Worm (Caenorhabditis elegans) whole organism, late embryonic: ENCODE data around the gene C17E7.13.

Experiments
- C08G9.2 ChIP-seq: sonication (generic microtip); optimal IDR thresholded peaks from 2 replicates; lab custom pipeline; 2016; ENCODE audit warnings: mild to moderate bottlenecking, missing genetic modification characterization, moderate library complexity, missing compliant biosample characterization
- Y22D7AL.16 ChIP-seq: sonication (generic microtip); optimal IDR thresholded peaks from 2 replicates; lab custom pipeline; 2016; ENCODE audit warnings: missing genetic modification characterization, missing compliant biosample characterization
- ahr-1 ChIP-seq: sonication (generic microtip); optimal IDR thresholded peaks from 2 replicates; lab custom pipeline; 2016; ENCODE audit warnings: missing genetic modification characterization, missing compliant biosample characterization
- ceh-14 ChIP-seq: sonication (generic microtip); optimal IDR thresholded peaks from 2 replicates; lab custom pipeline; 2016; ENCODE audit warnings: missing genotype, missing genetic modification characterization, missing compliant biosample characterization
- ceh-18 ChIP-seq: sonication (generic microtip); optimal IDR thresholded peaks from 2 replicates; lab custom pipeline; 2016; ENCODE audit warnings: missing genetic modification characterization, missing compliant biosample characterization
- ceh-19 ChIP-seq: fragments of 200-800 bp; sonication (Bioruptor generic); optimal IDR thresholded peaks from 2 replicates; lab custom pipeline; 2018; ENCODE audit warnings: mild to moderate bottlenecking, missing genetic modification characterization, missing compliant biosample characterization
- ceh-22 ChIP-seq: sonication (generic microtip); optimal IDR thresholded peaks from 2 replicates; lab custom pipeline; 2017; ENCODE audit warnings: missing biosample characterization, missing genetic modification characterization
- ceh-24 ChIP-seq: sonication (generic microtip); optimal IDR thresholded peaks from 2 replicates; lab custom pipeline; 2016; ENCODE audit warnings: mild to moderate bottlenecking, missing genetic modification characterization, missing compliant biosample characterization
- ceh-31 ChIP-seq: sonication (generic microtip); optimal IDR thresholded peaks from 2 replicates; lab custom pipeline; 2016; ENCODE audit warnings: missing genetic modification characterization, missing compliant biosample characterization
- ceh-34 ChIP-seq: sonication (generic microtip); optimal IDR thresholded peaks from 2 replicates; lab custom pipeline; 2016; ENCODE audit warnings: mild to moderate bottlenecking, missing genetic modification characterization, missing compliant biosample characterization
- ceh-45 ChIP-seq: fragments of 200-800 bp; sonication (Bioruptor generic); IDR thresholded peaks from 2 replicates; pipeline ENCODE4 v1.3.6; 2022; ENCODE audit warnings: missing genetic modification reagents, missing genetic modification characterization, missing compliant biosample characterization
- dve-1 ChIP-seq: sonication (generic microtip); optimal IDR thresholded peaks from 2 replicates; lab custom pipeline; 2017; ENCODE audit warnings: antibody characterized with exemption, mild to moderate bottlenecking, missing genetic modification characterization, missing compliant biosample characterization
- elt-2 ChIP-seq: sonication (generic microtip); optimal IDR thresholded peaks from 2 replicates; lab custom pipeline; 2016; ENCODE audit warnings: missing genetic modification reagents, missing genetic modification characterization, missing compliant biosample characterization
- elt-4 ChIP-seq: sonication (generic microtip); optimal IDR thresholded peaks from 2 replicates; lab custom pipeline; 2016; ENCODE audit warnings: missing genetic modification characterization, missing compliant biosample characterization
- ets-4 ChIP-seq: sonication (generic microtip); optimal IDR thresholded peaks from 2 replicates; lab custom pipeline; 2016; ENCODE audit warnings: missing genetic modification characterization, missing compliant biosample characterization
- hlh-30 ChIP-seq: sonication (generic microtip); optimal IDR thresholded peaks from 2 replicates; lab custom pipeline; 2017; ENCODE audit warnings: antibody characterized with exemption, missing genetic modification characterization, missing compliant biosample characterization; ENCODE audit not compliant: insufficient read depth
- hlh-8 ChIP-seq: sonication (generic microtip); optimal IDR thresholded peaks from 2 replicates; lab custom pipeline; 2016; ENCODE audit warnings: missing genotype, missing genetic modification characterization, missing compliant biosample characterization
- lim-6 ChIP-seq: sonication (generic microtip); optimal IDR thresholded peaks from 2 replicates; lab custom pipeline; 2016; ENCODE audit warnings: missing genetic modification characterization, missing compliant biosample characterization
- mec-3 ChIP-seq: sonication (generic microtip); optimal IDR thresholded peaks from 2 replicates; lab custom pipeline; 2016; ENCODE audit warnings: borderline replicate concordance, missing genetic modification characterization, missing compliant biosample characterization
- nfya-1 ChIP-seq: sonication (generic microtip); optimal IDR thresholded peaks from 2 replicates; lab custom pipeline; 2017; ENCODE audit warnings: missing genetic modification characterization, mild to moderate bottlenecking, missing compliant biosample characterization, antibody characterized with exemption, moderate library complexity
- nhr-11 ChIP-seq: fragments of 150-350 bp; optimal IDR thresholded peaks from 2 replicates; lab custom pipeline; 2014; ENCODE audit warnings: missing biosample characterization, missing genetic modification characterization
- nhr-232 ChIP-seq: sonication (generic microtip); optimal IDR thresholded peaks from 2 replicates; lab custom pipeline; 2016; ENCODE audit warnings: missing genetic modification characterization, missing compliant biosample characterization
- npax-4 ChIP-seq: sonication (generic microtip); optimal IDR thresholded peaks from 2 replicates; lab custom pipeline; 2016; ENCODE audit warnings: missing genetic modification characterization, missing compliant biosample characterization
- pag-3 ChIP-seq: sonication (generic microtip); optimal IDR thresholded peaks from 2 replicates; lab custom pipeline; 2016; ENCODE audit warnings: missing compliant biosample characterization, missing genetic modification characterization, borderline replicate concordance
- pat-9 ChIP-seq: fragments of 200-800 bp; sonication (Bioruptor generic); optimal IDR thresholded peaks from 2 replicates; lab custom pipeline; 2018; ENCODE audit warnings: mild to moderate bottlenecking, missing genetic modification characterization, moderate library complexity, missing compliant biosample characterization
- pha-4 ChIP-seq: fragments of 150-350 bp; optimal IDR thresholded peaks from 2 replicates; lab custom pipeline; 2018; ENCODE audit warnings: missing biosample characterization, missing genetic modification reagents, missing genetic modification characterization
- pqm-1 ChIP-seq: sonication (generic microtip); optimal IDR thresholded peaks from 2 replicates; lab custom pipeline; 2016; ENCODE audit warnings: missing genetic modification characterization, missing compliant biosample characterization
- rnt-1 ChIP-seq: sonication (generic microtip); optimal IDR thresholded peaks from 2 replicates; lab custom pipeline; 2016; ENCODE audit warnings: missing genetic modification characterization, missing compliant biosample characterization
- sdc-2 ChIP-seq: sonication (generic microtip); optimal IDR thresholded peaks from 2 replicates; lab custom pipeline; 2016; ENCODE audit warnings: missing genotype, missing genetic modification characterization, missing compliant biosample characterization
- sox-2 ChIP-seq: fragments of 200-800 bp; sonication (Bioruptor generic); IDR thresholded peaks from 2 replicates; pipeline ENCODE4 v1.3.6; 2022; ENCODE audit warnings: missing genetic modification reagents, missing genetic modification characterization, missing compliant biosample characterization
- tbx-2 ChIP-seq: sonication (generic microtip); optimal IDR thresholded peaks from 2 replicates; lab custom pipeline; 2016; ENCODE audit warnings: missing genetic modification characterization, missing compliant biosample characterization
- ttx-3 ChIP-seq: sonication (generic microtip); optimal IDR thresholded peaks from 2 replicates; lab custom pipeline; 2016; ENCODE audit warnings: missing genetic modification reagents, missing genetic modification characterization, missing compliant biosample characterization
- unc-42 ChIP-seq: sonication (generic microtip); optimal IDR thresholded peaks from 2 replicates; lab custom pipeline; 2016; ENCODE audit warnings: missing genotype, missing genetic modification characterization, missing compliant biosample characterization
- unc-55 ChIP-seq: sonication (generic microtip); optimal IDR thresholded peaks from 2 replicates; lab custom pipeline; 2017; ENCODE audit warnings: missing biosample characterization, missing genetic modification reagents, missing genetic modification characterization

The C17E7.13 gene

DNA sequence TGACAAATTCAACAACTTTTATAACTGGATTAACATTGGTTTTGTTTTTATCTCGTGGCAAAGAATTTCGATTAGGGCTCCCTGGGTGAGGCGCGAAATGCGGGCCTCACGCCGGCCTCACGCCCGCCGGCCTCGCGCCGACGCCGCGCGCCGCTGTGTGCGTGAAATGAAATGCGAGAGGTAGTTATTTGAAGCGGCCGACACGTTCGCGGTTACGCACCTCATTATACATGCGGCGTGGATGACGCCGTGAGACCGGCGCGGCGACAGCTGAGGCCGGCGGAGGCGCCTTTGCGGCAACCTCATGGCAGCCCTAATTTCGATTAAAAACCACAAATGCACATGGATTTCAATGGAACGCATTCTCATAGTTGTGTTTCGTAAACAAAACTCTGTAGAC, 38.4 kb upstream of the C17E7.13 start:
- no peak for TF ChIP-seq npax-4 (tag; lab: Kevin White, UChicago)
- TF ChIP-seq lim-6 (tag; lab: Kevin White, UChicago): no peak
- TF ChIP-seq unc-42 (tag; lab: Kevin White, UChicago): no peak
- no peak for TF ChIP-seq elt-2 (tag; lab: Kevin White, UChicago)
- TF ChIP-seq nhr-232 (tag; lab: Kevin White, UChicago): no peak
- no peak for TF ChIP-seq ttx-3
- no peak for TF ChIP-seq mec-3

DNA sequence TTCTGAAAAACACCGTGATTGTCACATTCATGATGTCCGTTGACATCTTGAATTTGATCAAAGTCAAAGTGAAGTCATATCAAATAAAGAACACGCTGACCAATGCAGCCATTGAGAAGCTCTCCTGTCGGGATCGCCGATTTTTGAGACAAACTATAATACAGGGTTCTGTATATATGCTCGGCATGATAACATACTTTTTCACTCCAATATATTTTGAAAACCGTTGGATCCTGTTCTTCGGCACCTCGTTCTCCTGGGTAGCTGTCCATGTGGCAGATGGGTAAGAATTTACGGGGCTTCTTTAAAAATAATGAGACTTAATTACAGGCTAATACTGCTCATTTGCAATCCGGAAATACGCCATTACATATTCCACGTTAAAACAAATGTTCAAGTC, 33.5 kb upstream of the C17E7.13 start:
- no peak for TF ChIP-seq Y22D7AL.16 (tag; lab: Kevin White, UChicago)
- TF ChIP-seq elt-4 (tag; lab: Kevin White, UChicago): no peak
- no peak for TF ChIP-seq ttx-3
- TF ChIP-seq dve-1 (tag; lab: Kevin White, UChicago): no peak
- TF ChIP-seq, all 69 proteins: peak for 0

ce11 chrV:3921635-3922034, 32.5 kb upstream of the C17E7.13 start, which contains the start of gene srx-65:
Gene srx-65, plus strand, starts transcription at chrV:3921935.
- TF ChIP-seq ceh-24 (tag; lab: Kevin White, UChicago) (no peak), hlh-8 (no peak), ceh-14 (no peak), nfya-1 (tag; lab: Kevin White, UChicago) (no peak), nhr-11 (tag; lab: Kevin White, UChicago) (no peak), ceh-18 (tag; lab: Kevin White, UChicago) (no peak), hlh-30 (tag; lab: Kevin White, UChicago) (no peak)

DNA sequence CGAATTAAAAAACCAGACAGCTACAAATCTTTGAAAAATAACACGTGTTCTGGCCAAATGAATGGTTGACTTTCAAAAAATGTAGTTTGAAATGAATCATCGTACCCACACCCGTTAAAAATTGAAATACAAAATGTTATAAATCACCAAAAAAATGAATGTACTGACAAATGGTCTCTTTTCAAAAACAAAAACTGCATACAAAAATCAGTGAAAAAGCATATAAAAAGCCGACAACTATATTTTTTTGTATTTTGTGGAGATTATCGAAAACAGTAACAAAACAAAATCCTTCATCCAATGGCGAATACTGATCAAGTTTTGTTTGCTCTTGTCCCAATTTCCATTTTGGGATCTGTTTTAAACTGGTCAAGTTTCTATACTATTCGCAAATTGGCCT, 30.2 kb upstream of the C17E7.13 start, which contains the start of gene srx-66:
srx-66 (plus strand) TSS at position 301 of the 400 bp plus-strand sequence.
- TF ChIP-seq hlh-8: no peak
- no peak for TF ChIP-seq pag-3 (tag; lab: Kevin White, UChicago)
- TF ChIP-seq pha-4: no peak
- no peak for TF ChIP-seq npax-4 (tag; lab: Kevin White, UChicago)
- no peak for TF ChIP-seq pqm-1 (tag; lab: Kevin White, UChicago)
- TF ChIP-seq ceh-22 (tag; lab: Kevin White, UChicago): no peak
- TF ChIP-seq sdc-2: no peak
- no peak for TF ChIP-seq ceh-18 (tag; lab: Kevin White, UChicago)
- no peak for TF ChIP-seq ceh-31 (tag; lab: Kevin White, UChicago)
- TF ChIP-seq ets-4 (tag; lab: Kevin White, UChicago): no peak
- no peak for TF ChIP-seq ahr-1
- TF ChIP-seq ceh-24 (tag; lab: Kevin White, UChicago): no peak
- no peak for TF ChIP-seq nfya-1 (tag; lab: Kevin White, UChicago)
- TF ChIP-seq tbx-2 (tag; lab: Kevin White, UChicago): no peak
- no peak for TF ChIP-seq C08G9.2 (tag; lab: Kevin White, UChicago)
- no peak for TF ChIP-seq ceh-19

- no peak for TF ChIP-seq ceh-45
- no peak for TF ChIP-seq sox-2 (GFP tag; lab: Robert Waterston, UW)
- no peak for TF ChIP-seq rnt-1
- no peak for TF ChIP-seq unc-55 (GFP tag; lab: Kevin White, UChicago)
- no peak for TF ChIP-seq ceh-34 (tag; lab: Kevin White, UChicago)
- TF ChIP-seq hlh-8: no peak
- no peak for TF ChIP-seq ahr-1
These were observed 27.4 kb upstream of the C17E7.13 start, which contains the start of gene srx-67 for ce11 chrV:3916480-3916879. Gene srx-67, plus strand, starts transcription at chrV:3916780.

DNA sequence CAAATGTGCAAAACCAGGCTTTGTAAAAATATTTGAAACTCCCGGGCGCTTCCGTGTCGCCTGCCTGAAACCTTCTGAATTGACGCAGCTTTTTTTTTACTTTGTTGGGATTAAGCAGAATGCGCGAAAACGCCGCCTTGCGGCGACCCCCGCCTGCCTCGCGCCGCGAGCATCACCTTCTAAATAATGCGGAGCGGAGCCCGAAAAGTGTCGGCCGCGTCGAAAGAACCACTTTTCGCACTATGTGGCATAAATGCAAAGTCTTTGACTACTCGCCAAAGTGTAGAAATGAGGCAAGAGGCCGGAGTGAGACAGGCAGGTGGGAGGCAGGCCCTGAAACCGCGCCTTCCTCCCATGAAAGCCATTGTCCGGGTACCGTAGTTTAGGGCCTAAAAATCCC, 24.0 kb upstream of the C17E7.13 start:
- no peak for TF ChIP-seq pat-9 (tag; lab: Kevin White, UChicago)
